Worm (Caenorhabditis elegans): ENCODE data around the gene frpr-10.

frpr-10 gene

ce11 chrIV:7976210-7976609, 18.6 kb downstream of the frpr-10 start, which contains the start of gene F57H12.6:
F57H12.6 (minus strand) TSS chrIV:7976310.
- TF ChIP-seq attf-4 (tag; optimal IDR thresholded peaks at IDR 0.05) = no peak
- TF ChIP-seq aha-1 (tag) = peak; percentile 84

ce11 chrIV:7977452-7977940, 19.9 kb downstream of the frpr-10 start, which contains the start of gene ora-1:
ora-1 (plus strand) TSS chrIV:7977890.
- TF ChIP-seq ceh-32 (tag; optimal IDR thresholded peaks at IDR 0.05; ENCODE audit: poor library complexity) (no peak), aly-2 (tag; optimal IDR thresholded peaks at IDR 0.05) (no peak), aha-1 (tag) (peak; percentile 49), unc-62 (GFP tag; optimal IDR thresholded peaks at IDR 0.05 in 1 of 2) (peak in 1 of 2 experiments; percentile 14), unc-62 (tag; optimal IDR thresholded peaks at IDR 0.05) (no peak)

ce11 chrIV:7979588-7979987, 22.0 kb downstream of the frpr-10 start, which contains the start of gene unc-24:
unc-24 (plus strand) TSS chrIV:7979870.
- peak; percentile 87 for TF ChIP-seq aha-1 (tag)
- TF ChIP-seq arid-1 (GFP tag; conservative IDR thresholded peaks at IDR 0.05) = no peak
- no peak for TF ChIP-seq mep-1 (tag; optimal IDR thresholded peaks at IDR 0.05)
- no peak for TF ChIP-seq dpl-1 (GFP tag; optimal IDR thresholded peaks at IDR 0.05)
- TF ChIP-seq lim-7 (GFP tag; IDR thresholded peaks at IDR 0.05) = no peak
- no peak for TF ChIP-seq ceh-82 (tag; optimal IDR thresholded peaks at IDR 0.05)
- TF ChIP-seq mdl-1 (tag; optimal IDR thresholded peaks at IDR 0.05) = peak in 1 of 2 experiments; percentile 3
- no peak for TF ChIP-seq nhr-10 (tag; optimal IDR thresholded peaks at IDR 0.05)
- TF ChIP-seq daf-16 (GFP tag; optimal IDR thresholded peaks at IDR 0.05) = no peak
- no peak for TF ChIP-seq daf-16 (tag; optimal IDR thresholded peaks at IDR 0.05)
- TF ChIP-seq unc-62 (GFP tag; optimal IDR thresholded peaks at IDR 0.05 in 1 of 2) = peak in 1 of 2 experiments; percentile 45
- no peak for TF ChIP-seq unc-62 (tag; optimal IDR thresholded peaks at IDR 0.05)
- no peak for TF ChIP-seq lsy-2 (tag; optimal IDR thresholded peaks at IDR 0.05)
- no peak for TF ChIP-seq jun-1 (tag; optimal IDR thresholded peaks at IDR 0.05)

ce11 chrIV:7982024-7982576, 24.5 kb downstream of the frpr-10 start, which contains the start of gene arf-5:
arf-5 (plus strand) TSS chrIV:7982526.
- no peak for TF ChIP-seq daf-16 (GFP tag; optimal IDR thresholded peaks at IDR 0.05)
- peak; percentile 17 for TF ChIP-seq daf-16 (tag; optimal IDR thresholded peaks at IDR 0.05)
- TF ChIP-seq T20F7.1 (GFP tag; optimal IDR thresholded peaks at IDR 0.05) = peak; percentile 33
- no peak for TF ChIP-seq lin-13 (GFP tag; optimal IDR thresholded peaks at IDR 0.05)
- TF ChIP-seq nhr-6 (tag; optimal IDR thresholded peaks at IDR 0.05) = peak; percentile 2
- no peak for TF ChIP-seq mdt-29 (GFP tag; IDR thresholded peaks at IDR 0.05)
- TF ChIP-seq dve-1 (tag; optimal IDR thresholded peaks at IDR 0.05; ENCODE audit: insufficient read depth) = peak; percentile 40
- peak; percentile 31 for TF ChIP-seq hlh-11 (tag; optimal IDR thresholded peaks at IDR 0.05)
- peak; percentile 85 for TF ChIP-seq mxl-3 (GFP tag; optimal IDR thresholded peaks at IDR 0.05)
- TF ChIP-seq hmg-1.1 (GFP tag; IDR thresholded peaks at IDR 0.05) = 0 out of 2 replicates have a peak, but pooled peaks have one; percentile 7
- TF ChIP-seq mep-1 (tag; optimal IDR thresholded peaks at IDR 0.05) = peak; percentile 53
- peak in 1 of 2 experiments; percentile 61 for TF ChIP-seq lsy-2 (tag; optimal IDR thresholded peaks at IDR 0.05)
- TF ChIP-seq rbr-2 (tag; optimal IDR thresholded peaks at IDR 0.05) = peak; percentile 33
- no peak for TF ChIP-seq ceh-32 (tag; optimal IDR thresholded peaks at IDR 0.05; ENCODE audit: poor library complexity)
- no peak for TF ChIP-seq nhr-28 (tag; optimal IDR thresholded peaks at IDR 0.05)
- TF ChIP-seq unc-39 (tag; optimal IDR thresholded peaks at IDR 0.05) = no peak
- no peak for TF ChIP-seq unc-62 (GFP tag; optimal IDR thresholded peaks at IDR 0.05 in 1 of 2)
- no peak for TF ChIP-seq unc-62 (tag; optimal IDR thresholded peaks at IDR 0.05)
- TF ChIP-seq snpc-1.2 (GFP tag; IDR thresholded peaks at IDR 0.05) = no peak
- no peak for TF ChIP-seq egl-43 (GFP tag; IDR thresholded peaks at IDR 0.05)
- peak; percentile 64 for TF ChIP-seq hlh-30 (tag; optimal IDR thresholded peaks at IDR 0.05; ENCODE audit: insufficient read depth)
- TF ChIP-seq dpl-1 (GFP tag; optimal IDR thresholded peaks at IDR 0.05) = peak; percentile 42
- no peak for TF ChIP-seq php-3 (GFP tag; IDR thresholded peaks at IDR 0.05)
- no peak for TF ChIP-seq nhr-237 (tag; optimal IDR thresholded peaks at IDR 0.05)
- TF ChIP-seq mdl-1 (tag; optimal IDR thresholded peaks at IDR 0.05) = peak in 1 of 2 experiments; percentile 82

All from whole organism, L4 larva.